Worm (Caenorhabditis elegans) whole organism, L1 larva: ENCODE results near the gene sar-1.

ENCODE experiments used
- C04F5.9 ChIP-seq: sonication (generic microtip); optimal IDR thresholded peaks from 2 replicates; lab custom pipeline; 2016; ENCODE audit warnings: missing genetic modification characterization, missing compliant biosample characterization
- C16A3.4 ChIP-seq: fragments of 150-350 bp; optimal IDR thresholded peaks from 2 replicates; lab custom pipeline; 2014; ENCODE audit warnings: missing biosample characterization, missing genetic modification characterization
- C34B4.2 ChIP-seq: sonication (generic microtip); optimal IDR thresholded peaks from 2 replicates; lab custom pipeline; 2017; ENCODE audit warnings: mild to moderate bottlenecking, missing genetic modification characterization, missing compliant biosample characterization
- aha-1 ChIP-seq: fragments of 150-350 bp; optimal IDR thresholded peaks from 2 replicates; lab custom pipeline; 2014; ENCODE audit warnings: missing biosample characterization, missing genetic modification characterization
- aly-2 ChIP-seq: fragments of 150-350 bp; optimal IDR thresholded peaks from 2 replicates; lab custom pipeline; 2014; ENCODE audit warnings: missing biosample characterization, missing genetic modification characterization
- blmp-1 ChIP-seq: fragments of 150-350 bp; optimal IDR thresholded peaks from 2 replicates; lab custom pipeline; 2014; ENCODE audit warnings: missing biosample characterization, missing genetic modification characterization
- ceh-8 ChIP-seq: fragments of 200-800 bp; sonication (Bioruptor generic); optimal IDR thresholded peaks from 2 replicates; lab custom pipeline; 2018; ENCODE audit warnings: mild to moderate bottlenecking, missing genetic modification characterization, moderate library complexity, missing compliant biosample characterization
- ceh-82 ChIP-seq, 3 experiments: fragments of 150-350 bp in 1 of 3; sonication (generic microtip) in 2 of 3; optimal IDR thresholded peaks; 2 replicates each; lab custom pipeline; 2014 to 2017; ENCODE audit warnings: missing biosample characterization in 3 of 3, missing genetic modification characterization in 3 of 3
- ceh-88 ChIP-seq: fragments of 200-800 bp; sonication (Bioruptor generic); IDR thresholded peaks from 2 replicates; pipeline ENCODE4 v1.3.6; 2022; ENCODE audit warnings: missing genetic modification characterization, missing compliant biosample characterization
- ceh-90 ChIP-seq: sonication (generic microtip); optimal IDR thresholded peaks from 2 replicates; lab custom pipeline; 2016; ENCODE audit warnings: missing genetic modification characterization, missing compliant biosample characterization
- dpl-1 ChIP-seq, 3 experiments: fragments of 150-350 bp in 2 of 3; sonication (generic microtip) in 1 of 3; optimal IDR thresholded peaks; 2 replicates each; lab custom pipeline; 2014 to 2017; ENCODE audit warnings: missing biosample characterization in 3 of 3, missing genetic modification characterization in 3 of 3, missing genetic modification reagents in 3 of 3
- efl-1 ChIP-seq, 4 experiments: fragments of 150-350 bp; optimal IDR thresholded peaks in 3 of 4; peaks in 1 of 4; 1 replicate in 1 of 4; 2 replicates in 3 of 4; lab custom pipeline; 2014; ENCODE audit warnings: missing biosample characterization in 2 of 4, missing genetic modification characterization in 2 of 4, missing genetic modification reagents in 2 of 4
- elt-2 ChIP-seq: sonication (generic microtip); optimal IDR thresholded peaks from 2 replicates; lab custom pipeline; 2016; ENCODE audit warnings: missing genetic modification characterization, mild to moderate bottlenecking, inconsistent platforms, missing compliant biosample characterization, missing genetic modification reagents
- elt-3 ChIP-seq, 6 experiments: fragments of 150-350 bp in 1 of 6; sonication (generic microtip); optimal IDR thresholded peaks; 2 replicates each; lab custom pipeline; 2017 to 2018; ENCODE audit warnings: missing biosample characterization in 6 of 6, missing genetic modification characterization in 6 of 6, inconsistent platforms in 1 of 6
- ets-5 ChIP-seq: fragments of 200-800 bp; sonication (Bioruptor generic); IDR thresholded peaks from 2 replicates; pipeline ENCODE4 v1.3.6; 2022; ENCODE audit warnings: missing genetic modification characterization, missing compliant biosample characterization
- fkh-4 ChIP-seq: sonication (generic microtip); optimal IDR thresholded peaks from 2 replicates; lab custom pipeline; 2016; ENCODE audit warnings: missing compliant biosample characterization, missing genetic modification characterization, borderline replicate concordance
- grh-1 ChIP-seq: fragments of 200-800 bp; sonication (Bioruptor generic); IDR thresholded peaks from 2 replicates; pipeline ENCODE4 v1.3.6; 2022; ENCODE audit warnings: missing genetic modification reagents, missing genetic modification characterization, missing compliant biosample characterization
- hlh-17 ChIP-seq: fragments of 200-800 bp; sonication (Bioruptor generic); optimal IDR thresholded peaks from 2 replicates; lab custom pipeline; 2018; ENCODE audit warnings: missing genetic modification characterization, mild to moderate bottlenecking, missing compliant biosample characterization, moderate library complexity, borderline replicate concordance
- hlh-4 ChIP-seq: sonication (generic microtip); optimal IDR thresholded peaks from 2 replicates; lab custom pipeline; 2016; ENCODE audit warnings: mild to moderate bottlenecking, missing genetic modification characterization, missing compliant biosample characterization
- lin-14 ChIP-seq: fragments of 200-800 bp; sonication (Bioruptor generic); optimal IDR thresholded peaks from 2 replicates; lab custom pipeline; 2018; ENCODE audit warnings: mild to moderate bottlenecking, missing genetic modification characterization, moderate library complexity, missing compliant biosample characterization
- lin-15B ChIP-seq: fragments of 150-350 bp; sonication (generic microtip); optimal IDR thresholded peaks from 3 replicates; lab custom pipeline; 2014; ENCODE audit warnings: missing biosample characterization, missing genetic modification characterization
- lin-35 ChIP-seq, 2 experiments: fragments of 150-350 bp; optimal IDR thresholded peaks; 2 replicates each; lab custom pipeline; 2014; ENCODE audit warnings: missing biosample characterization in 2 of 2, missing genetic modification characterization in 2 of 2, missing genetic modification reagents in 2 of 2
- lin-39 ChIP-seq: fragments of 150-350 bp; optimal IDR thresholded peaks from 2 replicates; lab custom pipeline; 2014; ENCODE audit warnings: missing biosample characterization, missing genetic modification reagents, missing genetic modification characterization
- mab-9 ChIP-seq: fragments of 200-800 bp; sonication (Bioruptor generic); IDR thresholded peaks from 2 replicates; pipeline ENCODE4 v1.3.6; 2022; ENCODE audit warnings: missing genetic modification reagents, missing genetic modification characterization, missing compliant biosample characterization
- mdl-1 ChIP-seq, 2 experiments: fragments of 150-350 bp; optimal IDR thresholded peaks; 2 replicates each; lab custom pipeline; 2014 to 2017; ENCODE audit warnings: missing biosample characterization in 2 of 2, missing genetic modification characterization in 2 of 2, inconsistent platforms in 1 of 2
- mef-2 ChIP-seq: fragments of 150-350 bp; optimal IDR thresholded peaks from 2 replicates; lab custom pipeline; 2014; ENCODE audit warnings: missing biosample characterization, missing genetic modification characterization
- mep-1 ChIP-seq: fragments of 150-350 bp; optimal IDR thresholded peaks from 2 replicates; lab custom pipeline; 2014; ENCODE audit warnings: missing biosample characterization, missing genetic modification characterization
- nhr-12 ChIP-seq: sonication (generic microtip); optimal IDR thresholded peaks from 2 replicates; lab custom pipeline; 2017; ENCODE audit warnings: missing biosample characterization, missing genetic modification characterization
- nhr-20 ChIP-seq: sonication (generic microtip); optimal IDR thresholded peaks from 2 replicates; lab custom pipeline; 2016; ENCODE audit warnings: mild to moderate bottlenecking, missing genetic modification characterization, missing compliant biosample characterization
- nhr-237 ChIP-seq: fragments of 150-350 bp; optimal IDR thresholded peaks from 2 replicates; lab custom pipeline; 2014; ENCODE audit warnings: missing biosample characterization, missing genetic modification characterization
- nhr-28 ChIP-seq: fragments of 150-350 bp; optimal IDR thresholded peaks from 2 replicates; lab custom pipeline; 2014; ENCODE audit warnings: missing biosample characterization, missing genetic modification characterization
- nhr-47 ChIP-seq: sonication (generic microtip); optimal IDR thresholded peaks from 2 replicates; lab custom pipeline; 2016; ENCODE audit warnings: mild to moderate bottlenecking, missing genetic modification characterization, moderate library complexity, missing compliant biosample characterization
- nhr-71 ChIP-seq: sonication (generic microtip); optimal IDR thresholded peaks from 2 replicates; lab custom pipeline; 2016; ENCODE audit warnings: mild to moderate bottlenecking, missing genetic modification characterization, moderate library complexity, missing compliant biosample characterization
- nhr-76 ChIP-seq: sonication (generic microtip); optimal IDR thresholded peaks from 2 replicates; lab custom pipeline; 2017; ENCODE audit warnings: missing biosample characterization, missing genetic modification characterization
- pag-3 ChIP-seq: sonication (generic microtip); optimal IDR thresholded peaks from 2 replicates; lab custom pipeline; 2017; ENCODE audit warnings: missing genetic modification characterization, mild to moderate bottlenecking, missing compliant biosample characterization, antibody characterized with exemption, borderline replicate concordance; ENCODE audit not compliant: insufficient read depth
- pqm-1 ChIP-seq: sonication (generic microtip); optimal IDR thresholded peaks from 3 replicates; lab custom pipeline; 2017; ENCODE audit warnings: missing biosample characterization, missing genetic modification characterization
- skn-1 ChIP-seq: fragments of 150-350 bp; optimal IDR thresholded peaks from 2 replicates; lab custom pipeline; 2014; ENCODE audit warnings: missing biosample characterization, missing genetic modification characterization
- snpc-4 ChIP-seq: fragments of 150-350 bp; optimal IDR thresholded peaks from 2 replicates; lab custom pipeline; 2014; ENCODE audit warnings: missing biosample characterization, missing genetic modification characterization
- sup-37 ChIP-seq: fragments of 200-800 bp; sonication (Bioruptor generic); optimal IDR thresholded peaks from 2 replicates; lab custom pipeline; 2018; ENCODE audit warnings: mild to moderate bottlenecking, missing genetic modification characterization, missing compliant biosample characterization
- swsn-7 ChIP-seq: sonication (generic microtip); optimal IDR thresholded peaks from 2 replicates; lab custom pipeline; 2016; ENCODE audit warnings: missing genetic modification characterization, missing compliant biosample characterization
- tbx-2 ChIP-seq: sonication (generic microtip); optimal IDR thresholded peaks from 2 replicates; lab custom pipeline; 2016; ENCODE audit warnings: missing genetic modification characterization, missing compliant biosample characterization
- unc-130 ChIP-seq: fragments of 150-350 bp; optimal IDR thresholded peaks from 2 replicates; lab custom pipeline; 2017; ENCODE audit warnings: missing biosample characterization, missing genetic modification characterization, inconsistent platforms
- unc-86 ChIP-seq: sonication (generic microtip); optimal IDR thresholded peaks from 2 replicates; lab custom pipeline; 2016; ENCODE audit warnings: missing genetic modification characterization, missing compliant biosample characterization
- unc-98 ChIP-seq: fragments of 200-800 bp; sonication (Bioruptor generic); IDR thresholded peaks from 2 replicates; pipeline ENCODE4 v1.3.6; 2022; ENCODE audit warnings: missing genetic modification characterization, missing compliant biosample characterization
- vab-15 ChIP-seq: sonication (generic microtip); optimal IDR thresholded peaks from 2 replicates; lab custom pipeline; 2017; ENCODE audit warnings: missing genotype, mild to moderate bottlenecking, missing genetic modification characterization, missing compliant biosample characterization
- zip-4 ChIP-seq: fragments of 200-800 bp; sonication (Bioruptor generic); optimal IDR thresholded peaks from 2 replicates; lab custom pipeline; 2018; ENCODE audit warnings: mild to moderate bottlenecking, missing genetic modification characterization, moderate library complexity, missing compliant biosample characterization
- ztf-4 ChIP-seq: fragments of 150-350 bp; optimal IDR thresholded peaks from 2 replicates; lab custom pipeline; 2014; ENCODE audit warnings: missing biosample characterization, missing genetic modification characterization

sar-1 gene

DNA sequence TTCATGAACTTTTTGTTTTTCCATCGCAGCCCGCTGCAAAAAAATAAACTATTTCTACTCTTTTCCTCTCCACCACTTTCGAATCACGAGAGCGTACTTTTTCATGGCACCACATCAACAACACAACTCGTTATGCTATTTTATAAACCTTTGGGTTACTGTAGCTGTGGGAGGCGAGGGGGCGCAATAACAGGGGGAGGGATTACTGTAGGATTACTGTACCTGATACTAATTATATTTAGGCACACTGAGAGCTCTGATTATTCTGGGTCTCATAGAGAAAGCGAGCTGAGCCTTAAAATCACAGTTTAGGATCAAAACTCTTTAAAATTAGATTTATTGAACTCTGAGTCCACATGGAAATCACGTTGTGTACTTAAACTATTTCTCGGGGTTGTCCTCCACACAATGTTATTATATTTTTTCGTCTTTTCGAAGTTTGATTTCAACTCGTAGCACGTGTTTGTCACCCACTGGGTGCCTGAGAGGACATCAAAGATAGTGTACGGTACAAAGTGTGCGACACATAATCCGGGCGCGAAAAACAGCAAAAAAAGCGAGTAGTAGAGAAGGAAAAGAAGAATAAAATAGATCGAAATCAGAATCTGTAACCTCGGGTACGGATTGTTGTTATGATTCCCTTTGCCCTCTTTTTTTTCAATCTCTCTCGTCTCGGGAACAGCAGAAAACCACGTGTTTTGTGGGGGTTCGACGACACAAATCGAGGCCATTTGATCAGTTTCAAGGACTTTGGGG is 40.5 kb downstream of the sar-1 start (continued):
- TF ChIP-seq ets-5 (no peak), lin-35 (GFP tag; optimal IDR thresholded peaks at IDR 0.05; lab: Kevin White, UChicago) (peak; percentile 17 to 68), hlh-17 (GFP tag; lab: Kevin White, UChicago) (no peak), zip-4 (GFP tag; lab: Kevin White, UChicago) (no peak), nhr-71 (tag; lab: Kevin White, UChicago) (peak; percentile 77), ceh-90 (tag; lab: Kevin White, UChicago) (no peak), tbx-2 (tag; lab: Kevin White, UChicago) (peak; percentile 25), ztf-4 (tag; lab: Kevin White, UChicago) (peak; percentile 30), nhr-47 (tag; lab: Kevin White, UChicago) (peak; percentile 44), mab-9 (GFP tag; lab: Robert Waterston, UW) (no peak), nhr-76 (no peak), elt-3 (tag; optimal IDR thresholded peaks at IDR 0.05; lab: Kevin White, UChicago) (peak in 3 of 6 experiments; percentile 17 to 82 (median 33)), lin-15B (tag; lab: Kevin White, UChicago) (no peak), hlh-4 (no peak), dpl-1 (GFP tag; optimal IDR thresholded peaks at IDR 0.05; lab: Kevin White, UChicago) (peak; percentile 7 to 36 (median 9)), ceh-88 (GFP tag; lab: Robert Waterston, UW) (0 out of 2 replicates have a peak, but pooled peaks have one; percentile 32), grh-1 (0 out of 2 replicates have a peak, but pooled peaks have one; percentile 29), snpc-4 (no peak), nhr-12 (tag; lab: Kevin White, UChicago) (no peak), ceh-82 (tag; optimal IDR thresholded peaks at IDR 0.05; lab: Kevin White, UChicago) (no peak), unc-130 (tag; lab: Kevin White, UChicago) (peak; percentile 3), ceh-8 (GFP tag; lab: Kevin White, UChicago) (no peak), mdl-1 (tag; optimal IDR thresholded peaks at IDR 0.05; lab: Kevin White, UChicago) (peak in 1 of 2 experiments; percentile 89), pag-3 (tag; lab: Kevin White, UChicago) (peak; percentile 42), unc-86 (no peak), elt-2 (peak; percentile 44), aha-1 (no peak), C34B4.2 (no peak), C04F5.9 (peak; percentile 6), mep-1 (peak; percentile 45), nhr-28 (tag; lab: Kevin White, UChicago) (no peak)

DNA sequence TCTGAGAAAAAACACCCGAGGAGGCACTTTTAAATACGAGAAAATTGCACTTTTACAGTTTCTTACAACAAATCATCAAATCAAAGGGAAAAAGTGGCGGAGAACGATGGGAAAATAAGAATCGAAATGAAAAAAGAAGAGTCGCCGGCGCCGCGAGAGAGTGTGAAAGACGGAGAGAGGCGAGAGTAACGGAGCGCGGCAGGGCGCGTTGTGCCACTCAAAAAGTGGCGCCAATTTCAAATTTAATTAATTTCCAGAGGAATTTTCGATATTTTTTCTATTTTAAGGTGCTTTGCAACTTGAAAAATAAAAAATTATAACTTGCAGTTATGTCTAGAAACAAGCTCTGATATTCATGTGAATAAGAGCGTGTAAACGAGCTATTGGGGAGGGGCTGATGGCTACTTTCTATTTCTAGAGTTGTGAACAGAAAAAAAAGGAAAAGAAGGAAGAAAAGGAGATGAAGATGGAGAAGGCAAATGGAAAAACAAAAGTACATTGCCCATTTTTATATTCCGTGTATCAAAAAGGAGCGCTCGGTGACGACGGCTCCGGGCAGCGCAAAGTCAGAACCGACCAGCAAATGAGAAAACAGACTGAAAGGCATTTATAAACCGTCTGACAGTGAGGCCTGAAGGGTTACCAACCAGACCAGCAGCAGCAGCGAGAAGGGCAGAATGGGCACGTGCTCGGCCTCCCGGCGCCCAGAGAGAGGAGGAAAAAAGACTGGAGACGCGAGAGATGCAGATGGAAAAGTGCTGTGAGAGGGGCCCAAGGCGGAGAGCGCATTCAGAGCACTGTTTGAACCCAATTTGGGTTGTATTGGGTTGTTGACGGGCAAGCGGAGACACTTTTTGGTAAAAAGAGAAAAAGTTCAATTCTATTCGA is 42.0 kb downstream of the sar-1 start:
- TF ChIP-seq mef-2, result peak; percentile 21
- peak; percentile 57 to 77 for TF ChIP-seq efl-1 (optimal IDR thresholded peaks at IDR 0.05; lab: Kevin White, UChicago)
- peak; percentile 78 to 97 for TF ChIP-seq efl-1 (GFP tag; optimal IDR thresholded peaks at IDR 0.05 in 1 of 2; lab: Kevin White, UChicago)
- peak; percentile 54 for TF ChIP-seq C16A3.4
- no peak for TF ChIP-seq lin-15B (tag; lab: Kevin White, UChicago)
- no peak for TF ChIP-seq fkh-4 (tag; lab: Kevin White, UChicago)
- TF ChIP-seq unc-98 (GFP tag; lab: Robert Waterston, UW), result no peak
- no peak for TF ChIP-seq skn-1 (tag; lab: Kevin White, UChicago)
- peak; percentile 55 for TF ChIP-seq lin-14 (GFP tag; lab: Kevin White, UChicago)
- peak in 2 of 3 experiments; percentile 14 to 23 for TF ChIP-seq ceh-82 (tag; optimal IDR thresholded peaks at IDR 0.05; lab: Kevin White, UChicago)
- TF ChIP-seq vab-15 (tag; lab: Kevin White, UChicago), result peak; percentile 41
- no peak for TF ChIP-seq pag-3 (tag; lab: Kevin White, UChicago)
- TF ChIP-seq sup-37 (GFP tag; lab: Kevin White, UChicago), result no peak
- peak; percentile 9 for TF ChIP-seq nhr-20 (tag; lab: Kevin White, UChicago)
- TF ChIP-seq blmp-1, result peak; percentile 6
- TF ChIP-seq lin-35 (GFP tag; optimal IDR thresholded peaks at IDR 0.05; lab: Kevin White, UChicago), result peak; percentile 59 to 81
- TF ChIP-seq hlh-4, result no peak
- no peak for TF ChIP-seq pqm-1 (tag; lab: Kevin White, UChicago)
- TF ChIP-seq aly-2 (tag; lab: Kevin White, UChicago), result no peak
- no peak for TF ChIP-seq nhr-237 (tag; lab: Kevin White, UChicago)
- peak; percentile 43; the same call in 1 of the 2 replicates for TF ChIP-seq ceh-88 (GFP tag; lab: Robert Waterston, UW)
- no peak for TF ChIP-seq lin-39
- peak; percentile 19 for TF ChIP-seq swsn-7 (tag; lab: Kevin White, UChicago)
- TF ChIP-seq ztf-4 (tag; lab: Kevin White, UChicago), result no peak
